Fruit fly (Drosophila melanogaster): ENCODE results near the gene NitFhit.

dm6 chr3L:157674-158179 lies 45.8 kb upstream of the NitFhit start:
- TF ChIP-seq rn (GFP tag; IDR thresholded peaks at IDR 0.05) (no peak), EcR (GFP tag; optimal IDR thresholded peaks at IDR 0.05) (no peak), CG14655 (GFP tag; optimal IDR thresholded peaks at IDR 0.05) (no peak), CG13204 (GFP tag; optimal IDR thresholded peaks at IDR 0.05) (no peak)
